Worm (Caenorhabditis elegans) whole organism, L4/young adult: ENCODE measurements around the gene T11G6.4.

Experiments used
- W03F9.2 ChIP-seq: fragments of 150-350 bp; optimal IDR thresholded peaks from 2 replicates; lab custom pipeline; 2014; ENCODE audit warnings: missing biosample characterization, missing genetic modification characterization
- dao-5 ChIP-seq: sonication (generic microtip); optimal IDR thresholded peaks from 2 replicates; lab custom pipeline; 2016; ENCODE audit warnings: missing genotype, missing genetic modification characterization, moderate library complexity, missing compliant biosample characterization
- him-1 ChIP-seq: sonication (generic microtip); optimal IDR thresholded peaks from 2 replicates; lab custom pipeline; 2016; ENCODE audit warnings: missing genotype, missing genetic modification reagents, missing genetic modification characterization, missing compliant biosample characterization

DNA sequence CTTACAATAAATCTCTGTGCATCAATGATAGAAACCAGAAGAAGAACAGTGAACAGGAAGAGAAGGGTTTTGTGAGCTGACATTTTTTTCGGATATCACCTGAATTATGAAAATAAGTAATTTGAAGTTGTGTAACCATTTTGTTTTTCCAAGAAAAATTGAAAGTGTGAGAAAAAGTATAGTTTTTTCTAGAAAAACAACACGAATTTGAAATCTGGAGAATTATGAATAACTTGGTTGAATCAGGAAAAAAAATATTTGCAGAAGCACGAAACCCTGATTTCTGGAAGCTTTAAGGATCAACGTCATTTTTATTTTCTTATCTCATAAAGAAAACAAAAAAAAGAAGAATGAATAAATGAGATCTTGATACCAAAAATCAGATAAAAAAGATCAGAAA lies 22.8 kb upstream of the T11G6.4 start, which contains the start of gene F13E9.12:
- no peak for TF ChIP-seq dao-5
- TF ChIP-seq him-1 (tag; lab: Kevin White, UChicago), result no peak
- no peak for TF ChIP-seq W03F9.2
